Fruit fly (Drosophila melanogaster): Measurements from ENCODE around the gene Scsalpha1.

Scsalpha1 gene

dm6 chr3L:3788790-3789421 lies 25.1 kb upstream of the Scsalpha1 start (continued):
- TF ChIP-seq CG12071 (GFP tag; optimal IDR thresholded peaks at IDR 0.05) = peak; percentile 0

DNA sequence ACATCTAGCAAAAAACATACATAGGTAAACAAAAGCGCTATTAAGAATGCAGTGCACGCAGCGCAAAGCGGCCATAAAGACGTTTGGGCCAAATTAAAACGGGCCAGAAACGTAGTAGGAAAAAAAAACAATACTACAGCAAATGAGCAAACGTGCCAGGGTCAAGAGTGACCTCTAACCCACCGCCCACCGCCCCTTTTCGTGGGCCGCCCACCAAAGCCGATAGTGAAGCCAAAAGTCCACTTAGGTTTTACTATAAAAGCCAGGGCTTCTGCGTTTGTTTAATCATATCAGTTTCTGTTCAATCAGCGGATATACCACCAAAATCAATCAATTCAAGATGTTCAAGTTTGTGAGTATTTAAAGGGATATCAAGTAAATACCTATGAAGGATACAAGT lies 23.5 kb upstream of the Scsalpha1 start, which contains the start of gene CG32266:
Gene CG32266 (plus strand): TSS at position 301 of the 400 bp plus-strand sequence.
- TF ChIP-seq row (GFP tag; IDR thresholded peaks at IDR 0.05) = no peak
- peak in 1 of 2 experiments; percentile 69 for TF ChIP-seq Hr78 (GFP tag; optimal IDR thresholded peaks at IDR 0.05)
- TF ChIP-seq corto (GFP tag; optimal IDR thresholded peaks at IDR 0.05) = no peak

dm6 chr3L:3791043-3791682 lies 22.8 kb upstream of the Scsalpha1 start:
- no peak for TF ChIP-seq Taf1 (GFP tag; IDR thresholded peaks at IDR 0.05)
- no peak for TF ChIP-seq CG4854 (GFP tag; optimal IDR thresholded peaks at IDR 0.05)
- TF ChIP-seq CG9797 (GFP tag; optimal IDR thresholded peaks at IDR 0.05) = no peak
- TF ChIP-seq sens-2 (GFP tag; IDR thresholded peaks at IDR 0.05) = no peak
- TF ChIP-seq Meics (GFP tag; optimal IDR thresholded peaks at IDR 0.05) = no peak
- 0 out of 2 replicates have a peak, but pooled peaks have one; percentile 25 for TF ChIP-seq H2.0 (GFP tag; IDR thresholded peaks at IDR 0.05)
- no peak for TF ChIP-seq D (optimal IDR thresholded peaks at IDR 0.05)
- no peak for TF ChIP-seq D (GFP tag; optimal IDR thresholded peaks at IDR 0.05)
- TF ChIP-seq jigr1 (GFP tag; IDR thresholded peaks at IDR 0.05) = no peak
- TF ChIP-seq kay (GFP tag; optimal IDR thresholded peaks at IDR 0.05) = no peak
- no peak for TF ChIP-seq prd (optimal IDR thresholded peaks at IDR 0.05)
- TF ChIP-seq prd (GFP tag; IDR thresholded peaks at IDR 0.05) = peak; percentile 22; the same call in 1 of the 3 replicates
- TF ChIP-seq CG18764 (GFP tag; optimal IDR thresholded peaks at IDR 0.05) = no peak
- no peak for TF ChIP-seq fu2 (GFP tag; optimal IDR thresholded peaks at IDR 0.05)
- no peak for TF ChIP-seq chn (GFP tag; optimal IDR thresholded peaks at IDR 0.05)
- no peak for TF ChIP-seq CG10959 (GFP tag; IDR thresholded peaks at IDR 0.05)
- no peak for TF ChIP-seq Gsc (GFP tag; IDR thresholded peaks at IDR 0.05)
- TF ChIP-seq CG10565 (GFP tag; optimal IDR thresholded peaks at IDR 0.05) = no peak
- no peak for TF ChIP-seq CG32767 (GFP tag; IDR thresholded peaks at IDR 0.05)
- TF ChIP-seq tll (GFP tag; optimal IDR thresholded peaks at IDR 0.05) = no peak
- TF ChIP-seq CG15269 (tag; optimal IDR thresholded peaks at IDR 0.05) = no peak
- TF ChIP-seq fru (optimal IDR thresholded peaks at IDR 0.05) = no peak
- TF ChIP-seq Fer2 (tag; optimal IDR thresholded peaks at IDR 0.05) = no peak
- TF ChIP-seq sisA (GFP tag; IDR thresholded peaks at IDR 0.05) = no peak
- TF ChIP-seq Hmx (GFP tag; optimal IDR thresholded peaks at IDR 0.05) = no peak
- TF ChIP-seq onecut (GFP tag; IDR thresholded peaks at IDR 0.05) = no peak
- TF ChIP-seq CG6254 (GFP tag; optimal IDR thresholded peaks at IDR 0.05) = no peak
- TF ChIP-seq Sin3A (optimal IDR thresholded peaks at IDR 0.05) = no peak
- TF ChIP-seq Lim3 (GFP tag; IDR thresholded peaks at IDR 0.05) = no peak
- no peak for TF ChIP-seq sug (tag; optimal IDR thresholded peaks at IDR 0.05)
- no peak for TF ChIP-seq grn (GFP tag; optimal IDR thresholded peaks at IDR 0.05)
- TF ChIP-seq CG12659 (GFP tag; optimal IDR thresholded peaks at IDR 0.05) = no peak
- TF ChIP-seq tup (GFP tag; optimal IDR thresholded peaks at IDR 0.05) = no peak
- no peak for TF ChIP-seq dmrt11E (tag; optimal IDR thresholded peaks at IDR 0.05)
- peak; percentile 38 for TF ChIP-seq CG8388 (GFP tag; optimal IDR thresholded peaks at IDR 0.05)
- TF ChIP-seq Hr39 (optimal IDR thresholded peaks at IDR 0.05) = no peak
- TF ChIP-seq CG4730 (GFP tag; IDR thresholded peaks at IDR 0.05) = no peak
- no peak for TF ChIP-seq CG30431 (GFP tag; optimal IDR thresholded peaks at IDR 0.05)
- no peak for TF ChIP-seq HLHmδ (GFP tag; optimal IDR thresholded peaks at IDR 0.05)
- TF ChIP-seq CG42726 (GFP tag; IDR thresholded peaks at IDR 0.05; ENCODE audit: partially characterized antibody) = no peak
- no peak for TF ChIP-seq kah (GFP tag; optimal IDR thresholded peaks at IDR 0.05)
- no peak for TF ChIP-seq pnt (GFP tag; optimal IDR thresholded peaks at IDR 0.05)
- TF ChIP-seq CG8359 (GFP tag; optimal IDR thresholded peaks at IDR 0.05; ENCODE audit: borderline replicate concordance) = no peak

All from whole organism, embryonic.